Fruit fly (Drosophila melanogaster): ENCODE results near the gene Eip74EF.

Gene Eip74EF

dm6 chr3L:17633142-17633541 is 14.0 kb upstream of the Eip74EF start, which contains the start of gene CG7497:
TSS of gene CG7497 (plus strand) at chr3L:17633449.
- 0 out of 3 replicates have a peak, but pooled peaks have one; percentile 4 for TF ChIP-seq gce (GFP tag; IDR thresholded peaks at IDR 0.05)
- no peak for TF ChIP-seq CG13296 (GFP tag; optimal IDR thresholded peaks at IDR 0.05)
- TF ChIP-seq Sox102F (GFP tag; optimal IDR thresholded peaks at IDR 0.05) = no peak
- no peak for TF ChIP-seq dysf (GFP tag; IDR thresholded peaks at IDR 0.05)
- TF ChIP-seq esg (GFP tag; conservative IDR thresholded peaks at IDR 0.05) = no peak
- peak; percentile 35 for TF ChIP-seq ranshi (GFP tag; IDR thresholded peaks at IDR 0.05)
- TF ChIP-seq lmd (GFP tag; IDR thresholded peaks at IDR 0.05) = 0 out of 2 replicates have a peak, but pooled peaks have one; percentile 6
- TF ChIP-seq stc (GFP tag; IDR thresholded peaks at IDR 0.05) = 0 out of 2 replicates have a peak, but pooled peaks have one; percentile 28
- TF ChIP-seq CG8765 (GFP tag; IDR thresholded peaks at IDR 0.05) = no peak
- TF ChIP-seq Sry-δ (GFP tag; optimal IDR thresholded peaks at IDR 0.05) = no peak
- 0 out of 2 replicates have a peak, but pooled peaks have one; percentile 18 for TF ChIP-seq Oaz (GFP tag; IDR thresholded peaks at IDR 0.05)
- no peak for TF ChIP-seq Nf-YA (GFP tag; IDR thresholded peaks at IDR 0.05)
- TF ChIP-seq CG3407 (GFP tag; optimal IDR thresholded peaks at IDR 0.05) = no peak
- 0 out of 2 replicates have a peak, but pooled peaks have one; percentile 9 for TF ChIP-seq CG17328 (GFP tag; IDR thresholded peaks at IDR 0.05)
- 0 out of 2 replicates have a peak, but pooled peaks have one; percentile 7 for TF ChIP-seq CG6689 (GFP tag; IDR thresholded peaks at IDR 0.05)
- peak; percentile 93 for TF ChIP-seq Deaf1 (tag; optimal IDR thresholded peaks at IDR 0.05)
- TF ChIP-seq caup (GFP tag; optimal IDR thresholded peaks at IDR 0.05; ENCODE audit: severe bottlenecking) = no peak
- TF ChIP-seq CG10979 (tag; optimal IDR thresholded peaks at IDR 0.05) = no peak
- peak; percentile 58 for TF ChIP-seq Med (GFP tag)
- 0 out of 2 replicates have a peak, but pooled peaks have one; percentile 19 for TF ChIP-seq ato (GFP tag; IDR thresholded peaks at IDR 0.05; ENCODE audit: partially characterized antibody)
- TF ChIP-seq emc (GFP tag; optimal IDR thresholded peaks at IDR 0.05) = no peak
- TF ChIP-seq CG6175 (GFP tag; IDR thresholded peaks at IDR 0.05) = 0 out of 3 replicates have a peak, but pooled peaks have one; percentile 48
- 0 out of 2 replicates have a peak, but pooled peaks have one; percentile 25 for TF ChIP-seq gsb (GFP tag; IDR thresholded peaks at IDR 0.05)
- TF ChIP-seq E2f1 (GFP tag; IDR thresholded peaks at IDR 0.05) = no peak
- TF ChIP-seq CG4820 (GFP tag; optimal IDR thresholded peaks at IDR 0.05) = no peak
- TF ChIP-seq ara (GFP tag; IDR thresholded peaks at IDR 0.05) = 0 out of 2 replicates have a peak, but pooled peaks have one; percentile 19
- TF ChIP-seq dimm (GFP tag; IDR thresholded peaks at IDR 0.05) = no peak
- no peak for TF ChIP-seq Xbp1 (GFP tag; optimal IDR thresholded peaks at IDR 0.05)
- TF ChIP-seq Drgx (GFP tag; IDR thresholded peaks at IDR 0.05) = peak; percentile 46; the same call in 1 of the 2 replicates
- peak; percentile 47; the same call in 1 of the 2 replicates for TF ChIP-seq vvl (GFP tag; IDR thresholded peaks at IDR 0.05)
- TF ChIP-seq scrt (GFP tag; optimal IDR thresholded peaks at IDR 0.05) = peak; percentile 52

dm6 chr3L:17631247-17631646 is 12.1 kb upstream of the Eip74EF start:
- TF ChIP-seq caup (GFP tag; optimal IDR thresholded peaks at IDR 0.05; ENCODE audit: severe bottlenecking) (no peak), nom (GFP tag; optimal IDR thresholded peaks at IDR 0.05) (peak; percentile 51)

- no peak for TF ChIP-seq CG15601 (tag; optimal IDR thresholded peaks at IDR 0.05)
- TF ChIP-seq dysf (GFP tag; IDR thresholded peaks at IDR 0.05) = no peak
- TF ChIP-seq Asciz (GFP tag; optimal IDR thresholded peaks at IDR 0.05) = peak; percentile 25
- peak; percentile 32 for TF ChIP-seq sens (GFP tag)
- peak; percentile 76 for TF ChIP-seq vvl (GFP tag; IDR thresholded peaks at IDR 0.05)
- no peak for TF ChIP-seq hkb (optimal IDR thresholded peaks at IDR 0.05)
- 0 out of 2 replicates have a peak, but pooled peaks have one; percentile 20 for TF ChIP-seq hkb (GFP tag; IDR thresholded peaks at IDR 0.05)
- no peak for TF ChIP-seq CG33557 (GFP tag; optimal IDR thresholded peaks at IDR 0.05)
- no peak for TF ChIP-seq Hsf (GFP tag; optimal IDR thresholded peaks at IDR 0.05)
- TF ChIP-seq cwo (GFP tag; optimal IDR thresholded peaks at IDR 0.05) = peak; percentile 59
- TF ChIP-seq nom (GFP tag; optimal IDR thresholded peaks at IDR 0.05) = no peak
- TF ChIP-seq Eip74EF (GFP tag; optimal IDR thresholded peaks at IDR 0.05) = peak in 1 of 2 experiments; percentile 54
- TF ChIP-seq wor (GFP tag; IDR thresholded peaks at IDR 0.05) = no peak
- peak; percentile 22 for TF ChIP-seq kni (GFP tag; optimal IDR thresholded peaks at IDR 0.05)
Observed at dm6 chr3L:17625574-17626128, 6.5 kb upstream of the Eip74EF start.
